Worm (Caenorhabditis elegans): ENCODE results near the gene mdt-10.

- TF ChIP-seq pha-4 (GFP tag; IDR thresholded peaks at IDR 0.05): no peak
- TF ChIP-seq pha-4 (tag; optimal IDR thresholded peaks at IDR 0.05): no peak
- TF ChIP-seq T26A8.4 (GFP tag; IDR thresholded peaks at IDR 0.05): no peak
- TF ChIP-seq nhr-76 (tag; optimal IDR thresholded peaks at IDR 0.05): no peak
- no peak for TF ChIP-seq ceh-28 (tag; optimal IDR thresholded peaks at IDR 0.05)
- TF ChIP-seq lin-39 (tag; optimal IDR thresholded peaks at IDR 0.05): no peak
- TF ChIP-seq dve-1 (tag; optimal IDR thresholded peaks at IDR 0.05; ENCODE audit: insufficient read depth): no peak
- TF ChIP-seq ceh-32 (tag; optimal IDR thresholded peaks at IDR 0.05; ENCODE audit: poor library complexity): no peak
These were observed 22.8 kb downstream of the mdt-10 start, which contains the start of gene T09A5.14 for ce11 chrII:7832054-7832453.

Data from whole organism, L4 larva.